Worm (Caenorhabditis elegans) whole organism, dauer: ENCODE results near the gene plpp-1.3.

Experiments used
- unc-62 ChIP-seq: sonication (generic microtip); optimal IDR thresholded peaks from 2 replicates; lab custom pipeline; 2017; ENCODE audit warnings: missing biosample characterization, missing genetic modification reagents, missing genetic modification characterization

The plpp-1.3 gene

DNA sequence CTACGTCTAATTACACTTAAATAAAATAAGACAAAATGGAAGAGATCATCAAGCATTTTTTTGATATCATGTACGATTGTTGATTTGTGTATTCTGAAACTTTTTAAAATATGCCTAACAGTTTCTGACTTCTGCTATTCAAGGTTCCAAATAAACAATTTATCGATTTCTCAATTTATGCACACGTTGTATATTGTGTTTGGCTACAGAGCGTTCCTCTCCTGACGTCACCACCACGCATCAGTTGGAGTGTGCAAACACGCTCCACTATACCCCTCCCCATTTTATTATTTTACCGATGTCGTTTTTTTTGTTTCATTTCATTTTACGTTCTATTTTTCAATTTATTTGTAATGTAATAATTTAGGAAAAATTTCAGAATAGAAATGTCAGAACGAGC lies at the start of gene plpp-1.3:
Gene plpp-1.3, plus strand, starts transcription at position 380 of the 400 bp plus-strand sequence.
- no peak for TF ChIP-seq unc-62 (GFP tag; lab: Kevin White, UChicago)

DNA sequence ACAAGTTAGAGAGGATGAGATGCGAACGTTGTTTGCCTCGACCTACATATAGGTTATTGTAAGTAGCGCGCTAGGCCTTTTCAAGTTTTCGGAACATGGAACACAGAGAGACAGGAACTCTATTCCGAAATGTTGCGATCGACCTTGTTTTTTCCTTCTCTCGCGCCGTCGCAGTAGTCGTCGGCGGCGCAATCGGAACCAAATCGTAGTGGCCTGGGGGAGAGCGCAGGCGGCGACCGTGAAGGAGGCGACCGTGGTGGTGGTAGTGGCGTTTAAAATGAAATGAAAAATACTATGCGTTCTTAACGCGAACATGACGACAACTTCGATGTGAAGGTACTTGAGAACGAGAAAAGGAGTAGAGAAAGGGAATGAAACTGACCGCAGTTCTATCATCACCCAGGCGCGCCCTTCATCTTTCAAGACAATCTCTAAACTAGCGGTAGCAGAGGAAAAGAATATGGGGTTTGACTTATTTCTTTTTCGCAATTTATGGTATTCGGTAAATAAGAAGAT lies 47.5 kb upstream of the plpp-1.3 start:
- TF ChIP-seq unc-62 (GFP tag; lab: Kevin White, UChicago), result no peak

DNA sequence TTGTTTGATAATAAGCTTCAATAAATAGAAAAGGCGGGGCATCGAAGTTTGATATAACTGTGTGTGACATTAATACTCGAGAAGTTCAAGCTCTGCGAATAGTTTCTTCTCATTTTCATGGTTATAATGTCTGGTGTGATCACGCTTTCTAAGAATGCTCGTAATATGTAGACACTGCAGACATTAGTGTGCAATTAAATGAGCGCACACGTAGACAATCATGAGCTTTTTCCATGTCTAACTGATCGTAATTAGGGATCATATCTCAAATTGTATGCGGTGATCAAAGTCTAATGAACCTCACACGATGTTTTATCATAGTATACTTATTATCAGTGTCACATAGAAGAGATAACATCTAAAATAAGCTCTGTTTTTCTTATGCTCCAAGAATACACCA lies 45.0 kb upstream of the plpp-1.3 start:
- no peak for TF ChIP-seq unc-62 (GFP tag; lab: Kevin White, UChicago)

DNA sequence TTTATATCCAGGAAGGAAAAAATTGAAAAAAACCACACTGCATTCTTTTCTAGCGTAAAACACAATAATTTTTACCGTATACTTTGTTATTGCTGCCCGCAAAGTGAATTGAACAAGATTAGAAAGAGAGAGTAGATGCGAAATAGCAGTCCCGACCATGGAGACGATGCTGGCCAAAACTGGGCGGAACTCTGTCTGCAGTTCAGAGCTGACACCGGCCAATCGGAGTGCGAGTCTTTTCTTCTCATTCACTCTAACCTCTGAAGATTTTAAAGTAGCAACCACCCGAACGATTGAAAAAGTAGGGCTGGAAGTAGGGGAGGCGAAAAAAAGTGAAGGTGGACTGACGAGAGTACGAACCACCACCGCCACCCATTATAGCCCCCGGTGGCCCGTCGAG lies 38.5 kb upstream of the plpp-1.3 start:
- TF ChIP-seq unc-62 (GFP tag; lab: Kevin White, UChicago), result no peak

DNA sequence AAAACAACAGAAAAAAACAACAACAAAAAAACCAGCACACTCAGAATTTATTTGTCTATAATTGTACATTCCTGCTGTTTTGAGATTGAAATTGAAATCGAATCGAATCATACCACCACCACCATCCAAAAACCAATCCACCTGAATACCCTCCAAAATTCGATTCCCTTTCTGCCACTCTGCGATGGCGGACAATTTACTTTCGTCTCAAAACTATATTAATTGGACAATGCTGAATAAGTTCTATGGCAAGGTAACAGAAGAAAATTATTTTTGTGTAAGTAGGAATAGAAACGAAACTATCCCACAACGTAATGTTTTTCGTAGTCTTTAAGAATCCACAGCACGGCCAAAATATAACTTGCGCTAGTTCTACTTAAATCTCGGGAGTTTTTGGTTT lies 35.6 kb upstream of the plpp-1.3 start:
- no peak for TF ChIP-seq unc-62 (GFP tag; lab: Kevin White, UChicago)

DNA sequence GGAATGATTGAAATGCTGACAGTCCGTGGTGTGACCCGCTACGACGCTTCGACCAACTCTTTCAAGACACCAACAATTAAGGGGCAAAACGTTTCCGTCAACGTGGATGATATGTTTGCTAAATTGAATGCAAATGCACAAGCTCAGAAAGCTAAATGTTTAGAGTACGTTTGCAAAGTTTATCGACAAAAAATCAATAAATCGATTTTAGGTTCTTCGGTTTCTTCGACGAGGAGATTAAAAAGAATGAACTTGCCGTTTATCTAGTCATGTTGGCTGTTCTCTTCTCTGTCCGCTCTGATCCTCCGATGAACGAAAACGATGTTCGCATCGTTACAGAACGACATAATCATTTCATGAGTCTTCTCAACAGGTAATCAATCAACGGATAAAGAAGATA lies 30.4 kb upstream of the plpp-1.3 start:
- TF ChIP-seq unc-62 (GFP tag; lab: Kevin White, UChicago), result no peak

DNA sequence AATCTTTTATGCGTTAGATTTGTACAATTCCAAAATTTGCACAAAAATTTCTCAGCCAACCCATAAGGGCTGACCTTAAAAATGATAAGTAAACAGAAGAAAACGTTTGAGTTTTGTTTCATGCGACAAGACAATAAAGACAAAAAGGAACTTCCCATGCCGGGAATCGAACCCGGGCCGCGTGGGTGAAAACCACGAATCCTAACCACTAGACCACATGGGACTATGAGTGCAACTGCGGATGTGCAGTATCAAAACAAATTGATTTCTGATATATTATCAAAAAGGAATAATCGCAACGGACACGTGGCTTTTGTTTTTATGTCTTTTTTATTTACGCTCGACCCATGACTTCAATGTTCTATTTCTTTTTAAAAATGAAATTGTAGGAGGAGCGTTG lies 28.2 kb upstream of the plpp-1.3 start:
- no peak for TF ChIP-seq unc-62 (GFP tag; lab: Kevin White, UChicago)

DNA sequence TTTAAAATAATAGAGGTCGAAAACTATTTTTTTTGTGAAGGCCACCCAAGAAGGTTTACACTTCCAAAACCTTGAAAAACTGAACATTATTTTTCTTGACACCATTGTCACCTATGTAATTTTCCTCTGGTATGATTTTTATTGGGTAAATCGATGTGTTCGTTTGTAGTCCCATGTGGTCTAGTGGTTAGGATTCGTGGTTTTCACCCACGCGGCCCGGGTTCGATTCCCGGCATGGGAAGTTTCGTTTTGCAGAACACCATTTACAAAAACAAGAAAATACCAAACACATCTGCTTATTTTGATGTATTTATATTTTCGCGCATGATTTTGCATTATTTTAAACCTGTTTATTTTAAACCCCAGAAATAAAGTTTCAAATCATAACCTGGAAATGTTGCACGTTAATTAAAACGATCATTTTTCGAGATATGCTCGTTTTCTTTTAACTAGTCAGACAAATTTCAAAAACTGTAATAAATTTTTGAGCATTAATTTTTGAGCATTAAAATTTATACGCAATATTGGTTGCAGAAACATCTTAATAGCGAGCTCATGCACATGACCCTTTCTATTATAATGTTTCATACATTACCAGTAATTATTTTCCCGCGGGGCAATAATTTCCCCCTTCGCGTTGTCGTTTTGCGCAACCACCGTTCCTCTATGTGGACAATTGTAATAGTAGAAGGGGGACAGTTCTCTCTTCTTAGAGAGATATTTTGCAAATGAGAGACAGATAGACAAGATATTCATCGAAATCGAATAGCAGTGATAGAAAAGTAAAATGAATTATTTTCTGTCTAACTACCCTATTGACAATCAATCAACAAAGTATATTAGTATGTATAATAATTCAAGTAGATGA lies 27.5 kb upstream of the plpp-1.3 start:
- TF ChIP-seq unc-62 (GFP tag; lab: Kevin White, UChicago), result no peak

DNA sequence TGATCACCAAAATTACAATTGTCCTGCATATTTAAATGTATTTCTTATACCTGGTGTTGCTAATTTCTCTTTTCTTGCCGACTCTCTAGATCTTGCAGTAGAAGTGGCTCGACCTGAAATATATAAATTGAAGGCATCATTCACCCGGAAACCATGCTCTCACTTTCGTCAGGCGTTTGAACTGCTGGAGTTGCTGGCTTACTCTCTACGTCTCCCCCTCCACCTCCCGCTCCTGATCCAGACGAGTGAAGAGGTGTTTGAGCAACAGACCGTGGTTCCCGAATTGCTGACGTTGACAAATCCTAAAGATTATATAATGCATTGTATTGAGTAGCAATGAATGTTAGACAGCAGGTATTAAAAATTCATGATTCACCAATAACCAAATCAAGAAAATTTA lies 24.9 kb upstream of the plpp-1.3 start:
- TF ChIP-seq unc-62 (GFP tag; lab: Kevin White, UChicago), result no peak

DNA sequence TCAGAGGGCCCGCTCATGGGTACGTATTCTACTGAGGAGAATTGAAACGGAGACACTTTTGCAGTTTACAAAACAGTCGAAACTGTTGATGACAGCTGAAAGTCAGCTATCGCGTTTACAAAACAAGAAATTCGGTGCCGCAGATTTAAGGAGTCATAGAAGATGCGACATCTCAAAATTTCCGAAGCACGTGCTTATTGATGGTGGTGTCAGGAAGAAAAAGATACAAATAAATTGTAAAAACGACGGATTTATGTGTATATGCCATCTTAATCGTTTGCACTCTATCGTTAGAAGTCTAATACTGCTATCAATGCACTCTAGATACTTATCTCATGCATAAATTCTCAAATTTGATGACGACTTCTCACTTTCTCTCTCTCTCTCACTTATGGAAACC lies 20.9 kb upstream of the plpp-1.3 start, which contains the start of gene F13E6.2:
Gene F13E6.2, minus strand, starts transcription at position 101 of the 400 bp plus-strand sequence.
- no peak for TF ChIP-seq unc-62 (GFP tag; lab: Kevin White, UChicago)

DNA sequence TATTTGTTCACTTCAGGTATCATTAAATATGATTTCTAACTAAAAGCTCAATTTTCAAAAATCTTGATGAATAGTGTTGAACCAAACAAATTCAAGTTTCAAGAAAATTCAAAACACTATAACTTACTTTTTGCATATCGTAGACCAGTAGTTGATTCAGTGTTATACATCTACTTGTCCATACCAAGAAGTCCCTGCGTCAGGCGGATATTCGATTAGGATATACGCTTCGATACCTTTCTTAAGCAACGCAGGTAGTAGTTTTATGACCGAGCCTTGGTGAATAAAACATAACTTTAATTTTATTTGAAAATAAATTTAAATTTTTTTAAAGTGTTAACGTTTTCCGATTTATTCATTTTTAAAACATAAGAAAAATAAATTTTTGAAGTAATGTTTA lies 19.7 kb upstream of the plpp-1.3 start:
- TF ChIP-seq unc-62 (GFP tag; lab: Kevin White, UChicago), result no peak

DNA sequence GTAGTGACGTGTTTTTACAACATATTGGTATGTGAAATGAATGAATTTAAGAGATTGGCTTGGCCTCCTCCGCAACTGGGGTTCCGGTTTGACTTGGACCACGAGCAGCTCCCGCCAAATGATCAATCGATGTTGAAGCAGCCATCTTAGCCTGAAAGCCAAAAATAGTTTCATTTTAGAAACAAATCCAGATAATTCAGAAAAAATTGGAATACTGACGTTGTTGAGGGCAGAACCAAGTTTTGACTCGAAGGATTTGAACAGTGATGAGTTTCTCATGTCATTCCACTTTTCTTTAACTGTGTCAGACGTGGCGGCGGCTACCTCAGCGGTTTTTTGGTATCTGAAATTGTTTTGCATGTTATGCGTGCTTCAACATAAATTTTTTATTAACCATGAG lies 19.2 kb upstream of the plpp-1.3 start:
- no peak for TF ChIP-seq unc-62 (GFP tag; lab: Kevin White, UChicago)

DNA sequence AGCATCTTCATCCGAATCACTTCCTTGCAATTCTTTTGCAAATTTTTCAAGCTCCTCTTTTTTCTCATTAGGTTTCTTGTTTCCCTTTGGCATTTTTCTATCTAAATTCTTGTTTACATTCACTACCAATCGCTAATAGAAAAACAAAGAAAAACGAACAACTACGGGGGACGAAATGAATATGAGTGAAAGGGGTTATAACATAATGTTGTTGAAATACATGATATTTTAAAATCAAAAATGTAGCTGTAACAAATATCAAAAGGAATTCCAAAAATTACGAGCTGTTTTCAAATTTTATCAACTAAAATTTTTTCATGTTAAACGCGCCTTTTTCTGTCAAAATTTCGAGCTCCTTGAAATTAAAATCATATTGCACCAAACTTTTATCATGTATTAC lies 18.1 kb upstream of the plpp-1.3 start, which contains the start of gene F13E6.1:
Gene F13E6.1, minus strand, starts transcription at position 101 of the 400 bp plus-strand sequence.
- TF ChIP-seq unc-62 (GFP tag; lab: Kevin White, UChicago), result no peak

DNA sequence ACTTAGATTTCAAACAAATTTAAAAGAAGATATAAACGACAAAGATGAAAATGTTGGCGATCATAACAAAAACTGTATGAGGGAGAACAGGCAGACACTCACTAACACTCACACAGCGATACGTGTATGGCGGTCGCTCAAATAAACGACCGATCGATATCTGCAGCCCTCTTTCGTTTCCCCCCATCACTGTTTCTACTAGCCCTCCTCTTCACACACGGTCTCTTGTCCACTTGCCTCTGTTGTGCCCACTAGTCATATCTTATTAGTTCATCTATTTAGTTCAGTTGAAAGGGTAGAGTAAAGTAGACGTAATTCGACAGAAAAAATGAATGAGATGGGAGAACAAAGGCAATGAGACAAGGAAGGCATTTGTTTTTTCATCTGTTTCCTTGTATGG lies 17.6 kb upstream of the plpp-1.3 start:
- no peak for TF ChIP-seq unc-62 (GFP tag; lab: Kevin White, UChicago)

DNA sequence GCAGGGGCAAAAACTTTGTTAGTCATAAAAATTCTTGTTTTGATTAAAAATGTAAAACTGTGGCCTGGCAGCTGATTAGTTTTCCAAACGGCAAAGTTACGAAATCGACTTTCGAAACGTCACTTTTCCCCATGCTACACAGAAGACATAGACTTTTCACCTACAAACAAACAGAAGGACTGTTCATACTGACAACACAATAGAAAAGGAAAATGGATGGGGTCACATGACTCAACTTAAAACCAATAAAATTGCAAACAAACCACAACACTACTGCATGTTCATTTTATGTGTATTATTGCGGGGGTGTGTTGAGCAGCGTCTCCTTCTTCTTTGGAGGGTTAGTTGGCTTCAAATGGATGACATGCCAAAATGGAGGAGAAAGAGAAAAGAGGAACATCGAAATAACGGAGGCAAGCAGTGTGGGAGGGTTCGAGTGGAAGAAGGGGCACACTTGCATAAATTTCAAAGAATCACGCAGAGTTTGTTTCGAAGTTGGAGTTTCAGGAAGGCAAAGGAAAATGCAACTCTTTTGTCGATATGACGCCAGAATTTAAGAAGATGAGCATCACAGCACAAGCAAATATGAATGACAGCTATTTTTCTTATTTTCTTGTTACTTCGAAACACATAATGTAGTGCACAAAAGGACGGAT lies 16.9 kb upstream of the plpp-1.3 start:
- TF ChIP-seq unc-62 (GFP tag; lab: Kevin White, UChicago), result no peak

DNA sequence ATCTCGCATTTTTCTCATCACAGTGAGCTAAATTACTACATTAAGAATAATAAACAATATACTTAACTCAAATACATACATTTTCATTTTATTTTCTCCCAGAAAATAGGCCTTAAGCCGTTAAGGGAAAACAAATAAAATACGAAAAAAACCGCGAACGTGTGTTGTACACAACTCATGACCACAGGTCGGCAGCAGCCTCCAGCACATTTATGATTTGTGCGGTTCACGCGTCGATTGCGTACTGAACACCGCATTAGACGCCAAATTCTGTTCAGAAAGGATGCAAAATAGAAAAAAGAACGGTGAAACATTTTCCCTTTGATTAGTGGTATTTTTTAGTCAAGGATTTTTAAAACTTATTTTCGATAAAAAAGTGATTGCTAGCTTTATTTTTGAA lies 15.9 kb upstream of the plpp-1.3 start:
- TF ChIP-seq unc-62 (GFP tag; lab: Kevin White, UChicago), result no peak
